Worm (Caenorhabditis elegans) whole organism, L1 larva: ENCODE data around the gene F44E5.2.
A peak's percentile ranks its signal among the peaks of the same experiment; 100 is the strongest.

ENCODE experiments used
- C04F5.9 ChIP-seq: sonication (generic microtip); optimal IDR thresholded peaks from 2 replicates; lab custom pipeline; 2016; ENCODE audit warnings: missing genetic modification characterization, missing compliant biosample characterization
- F16B12.6 ChIP-seq: fragments of 150-350 bp; optimal IDR thresholded peaks from 2 replicates; lab custom pipeline; 2014; ENCODE audit warnings: missing biosample characterization, missing genetic modification characterization
- Y116A8C.19 ChIP-seq: sonication (generic microtip); optimal IDR thresholded peaks from 2 replicates; lab custom pipeline; 2016; ENCODE audit warnings: missing compliant biosample characterization, missing genetic modification characterization, borderline replicate concordance
- aly-2 ChIP-seq: fragments of 150-350 bp; optimal IDR thresholded peaks from 2 replicates; lab custom pipeline; 2014; ENCODE audit warnings: missing biosample characterization, missing genetic modification characterization
- ama-1 ChIP-seq: fragments of 150-350 bp; optimal IDR thresholded peaks from 2 replicates; lab custom pipeline; 2014
- blmp-1 ChIP-seq: fragments of 150-350 bp; optimal IDR thresholded peaks from 2 replicates; lab custom pipeline; 2014; ENCODE audit warnings: missing biosample characterization, missing genetic modification characterization
- ceh-8 ChIP-seq: fragments of 200-800 bp; sonication (Bioruptor generic); optimal IDR thresholded peaks from 2 replicates; lab custom pipeline; 2018; ENCODE audit warnings: mild to moderate bottlenecking, missing genetic modification characterization, moderate library complexity, missing compliant biosample characterization
- ceh-82 ChIP-seq, 3 experiments: fragments of 150-350 bp in 1 of 3; sonication (generic microtip) in 2 of 3; optimal IDR thresholded peaks; 2 replicates each; lab custom pipeline; 2014 to 2017; ENCODE audit warnings: missing biosample characterization in 3 of 3, missing genetic modification characterization in 3 of 3
- ceh-90 ChIP-seq: sonication (generic microtip); optimal IDR thresholded peaks from 2 replicates; lab custom pipeline; 2016; ENCODE audit warnings: missing genetic modification characterization, missing compliant biosample characterization
- dsc-1 ChIP-seq: sonication (generic microtip); optimal IDR thresholded peaks from 2 replicates; lab custom pipeline; 2016; ENCODE audit warnings: mild to moderate bottlenecking, missing genetic modification characterization, missing compliant biosample characterization
- efl-1 ChIP-seq, 4 experiments: fragments of 150-350 bp; optimal IDR thresholded peaks in 3 of 4; peaks in 1 of 4; 1 replicate in 1 of 4; 2 replicates in 3 of 4; lab custom pipeline; 2014; ENCODE audit warnings: missing biosample characterization in 2 of 4, missing genetic modification characterization in 2 of 4, missing genetic modification reagents in 2 of 4
- efl-3 ChIP-seq: fragments of 200-800 bp; sonication (Bioruptor generic); optimal IDR thresholded peaks from 2 replicates; lab custom pipeline; 2018; ENCODE audit warnings: mild to moderate bottlenecking, missing genetic modification characterization, missing compliant biosample characterization
- egl-27 ChIP-seq, 2 experiments: fragments of 150-350 bp in 1 of 2; sonication (generic microtip); optimal IDR thresholded peaks; 3 replicates each; lab custom pipeline; 2017 to 2018; ENCODE audit warnings: missing biosample characterization in 2 of 2, missing genetic modification characterization in 2 of 2, missing genetic modification reagents in 2 of 2
- elt-3 ChIP-seq, 6 experiments: fragments of 150-350 bp in 1 of 6; sonication (generic microtip); optimal IDR thresholded peaks; 2 replicates each; lab custom pipeline; 2017 to 2018; ENCODE audit warnings: missing biosample characterization in 6 of 6, missing genetic modification characterization in 6 of 6, inconsistent platforms in 1 of 6
- ets-5 ChIP-seq: fragments of 200-800 bp; sonication (Bioruptor generic); IDR thresholded peaks from 2 replicates; pipeline ENCODE4 v1.3.6; 2022; ENCODE audit warnings: missing genetic modification characterization, missing compliant biosample characterization
- fkh-4 ChIP-seq: sonication (generic microtip); optimal IDR thresholded peaks from 2 replicates; lab custom pipeline; 2016; ENCODE audit warnings: missing compliant biosample characterization, missing genetic modification characterization, borderline replicate concordance
- fkh-8 ChIP-seq: sonication (generic microtip); optimal IDR thresholded peaks from 2 replicates; lab custom pipeline; 2016; ENCODE audit warnings: mild to moderate bottlenecking, missing genetic modification characterization, missing compliant biosample characterization
- fos-1 ChIP-seq: fragments of 150-350 bp; optimal IDR thresholded peaks from 2 replicates; lab custom pipeline; 2014; ENCODE audit warnings: missing biosample characterization, missing genetic modification characterization
- grh-1 ChIP-seq: fragments of 200-800 bp; sonication (Bioruptor generic); IDR thresholded peaks from 2 replicates; pipeline ENCODE4 v1.3.6; 2022; ENCODE audit warnings: missing genetic modification reagents, missing genetic modification characterization, missing compliant biosample characterization
- hpl-2 ChIP-seq: fragments of 150-350 bp; optimal IDR thresholded peaks from 2 replicates; lab custom pipeline; 2014; ENCODE audit warnings: missing biosample characterization, missing genetic modification reagents, missing genetic modification characterization
- jun-1 ChIP-seq: fragments of 150-350 bp; optimal IDR thresholded peaks from 2 replicates; lab custom pipeline; 2014; ENCODE audit warnings: missing biosample characterization, missing genetic modification reagents, missing genetic modification characterization
- lin-35 ChIP-seq, 2 experiments: fragments of 150-350 bp; optimal IDR thresholded peaks; 2 replicates each; lab custom pipeline; 2014; ENCODE audit warnings: missing biosample characterization in 2 of 2, missing genetic modification characterization in 2 of 2, missing genetic modification reagents in 2 of 2
- lsy-2 ChIP-seq, 2 experiments: fragments of 150-350 bp; optimal IDR thresholded peaks; 2 replicates each; lab custom pipeline; 2014; ENCODE audit warnings: missing biosample characterization in 2 of 2, missing genetic modification characterization in 2 of 2
- mab-9 ChIP-seq: fragments of 200-800 bp; sonication (Bioruptor generic); IDR thresholded peaks from 2 replicates; pipeline ENCODE4 v1.3.6; 2022; ENCODE audit warnings: missing genetic modification reagents, missing genetic modification characterization, missing compliant biosample characterization
- mdl-1 ChIP-seq, 2 experiments: fragments of 150-350 bp; optimal IDR thresholded peaks; 2 replicates each; lab custom pipeline; 2014 to 2017; ENCODE audit warnings: missing biosample characterization in 2 of 2, missing genetic modification characterization in 2 of 2, inconsistent platforms in 1 of 2
- mep-1 ChIP-seq: fragments of 150-350 bp; optimal IDR thresholded peaks from 2 replicates; lab custom pipeline; 2014; ENCODE audit warnings: missing biosample characterization, missing genetic modification characterization
- nhr-12 ChIP-seq: sonication (generic microtip); optimal IDR thresholded peaks from 2 replicates; lab custom pipeline; 2017; ENCODE audit warnings: missing biosample characterization, missing genetic modification characterization
- nhr-19 ChIP-seq: fragments of 200-800 bp; sonication (Bioruptor generic); conservative IDR thresholded peaks from 2 replicates; pipeline ENCODE4 v1.3.6; 2022; ENCODE audit warnings: missing genetic modification characterization, missing compliant biosample characterization
- nhr-20 ChIP-seq: sonication (generic microtip); optimal IDR thresholded peaks from 2 replicates; lab custom pipeline; 2016; ENCODE audit warnings: mild to moderate bottlenecking, missing genetic modification characterization, missing compliant biosample characterization
- nhr-47 ChIP-seq: sonication (generic microtip); optimal IDR thresholded peaks from 2 replicates; lab custom pipeline; 2016; ENCODE audit warnings: mild to moderate bottlenecking, missing genetic modification characterization, moderate library complexity, missing compliant biosample characterization
- nhr-71 ChIP-seq: sonication (generic microtip); optimal IDR thresholded peaks from 2 replicates; lab custom pipeline; 2016; ENCODE audit warnings: mild to moderate bottlenecking, missing genetic modification characterization, moderate library complexity, missing compliant biosample characterization
- nhr-77 ChIP-seq: fragments of 150-350 bp; optimal IDR thresholded peaks from 2 replicates; lab custom pipeline; 2014; ENCODE audit warnings: missing biosample characterization, missing genetic modification characterization
- nhr-85 ChIP-seq: sonication (generic microtip); peaks from one replicate; lab custom pipeline; 2016; ENCODE audit warnings: missing genetic modification characterization, inconsistent platforms, missing compliant biosample characterization
- pag-3 ChIP-seq: sonication (generic microtip); optimal IDR thresholded peaks from 2 replicates; lab custom pipeline; 2017; ENCODE audit warnings: missing genetic modification characterization, mild to moderate bottlenecking, missing compliant biosample characterization, antibody characterized with exemption, borderline replicate concordance; ENCODE audit not compliant: insufficient read depth
- pax-3 ChIP-seq: fragments of 200-800 bp; sonication (Bioruptor generic); optimal IDR thresholded peaks from 2 replicates; lab custom pipeline; 2018; ENCODE audit warnings: mild to moderate bottlenecking, missing genetic modification characterization, moderate library complexity, missing compliant biosample characterization
- sox-4 ChIP-seq: sonication (generic microtip); optimal IDR thresholded peaks from 2 replicates; lab custom pipeline; 2016; ENCODE audit warnings: missing genetic modification characterization, missing compliant biosample characterization
- sptf-1 ChIP-seq: fragments of 150-350 bp; optimal IDR thresholded peaks from 2 replicates; lab custom pipeline; 2014; ENCODE audit warnings: missing biosample characterization, missing genetic modification characterization
- sup-37 ChIP-seq: fragments of 200-800 bp; sonication (Bioruptor generic); optimal IDR thresholded peaks from 2 replicates; lab custom pipeline; 2018; ENCODE audit warnings: mild to moderate bottlenecking, missing genetic modification characterization, missing compliant biosample characterization
- swsn-7 ChIP-seq: sonication (generic microtip); optimal IDR thresholded peaks from 2 replicates; lab custom pipeline; 2016; ENCODE audit warnings: missing genetic modification characterization, missing compliant biosample characterization
- tbx-2 ChIP-seq: sonication (generic microtip); optimal IDR thresholded peaks from 2 replicates; lab custom pipeline; 2016; ENCODE audit warnings: missing genetic modification characterization, missing compliant biosample characterization
- unc-30 ChIP-seq: sonication (generic microtip); optimal IDR thresholded peaks from 2 replicates; lab custom pipeline; 2017; ENCODE audit warnings: missing biosample characterization, missing genetic modification characterization
- unc-62 ChIP-seq: fragments of 150-350 bp; optimal IDR thresholded peaks from 2 replicates; lab custom pipeline; 2014; ENCODE audit warnings: missing biosample characterization, missing genetic modification reagents, missing genetic modification characterization
- unc-86 ChIP-seq: sonication (generic microtip); optimal IDR thresholded peaks from 2 replicates; lab custom pipeline; 2016; ENCODE audit warnings: missing genetic modification characterization, missing compliant biosample characterization
- xbp-1 ChIP-seq: sonication (generic microtip); optimal IDR thresholded peaks from 2 replicates; lab custom pipeline; 2016; ENCODE audit warnings: missing genetic modification characterization, missing compliant biosample characterization
- ztf-4 ChIP-seq: fragments of 150-350 bp; optimal IDR thresholded peaks from 2 replicates; lab custom pipeline; 2014; ENCODE audit warnings: missing biosample characterization, missing genetic modification characterization

The F44E5.2 gene

DNA sequence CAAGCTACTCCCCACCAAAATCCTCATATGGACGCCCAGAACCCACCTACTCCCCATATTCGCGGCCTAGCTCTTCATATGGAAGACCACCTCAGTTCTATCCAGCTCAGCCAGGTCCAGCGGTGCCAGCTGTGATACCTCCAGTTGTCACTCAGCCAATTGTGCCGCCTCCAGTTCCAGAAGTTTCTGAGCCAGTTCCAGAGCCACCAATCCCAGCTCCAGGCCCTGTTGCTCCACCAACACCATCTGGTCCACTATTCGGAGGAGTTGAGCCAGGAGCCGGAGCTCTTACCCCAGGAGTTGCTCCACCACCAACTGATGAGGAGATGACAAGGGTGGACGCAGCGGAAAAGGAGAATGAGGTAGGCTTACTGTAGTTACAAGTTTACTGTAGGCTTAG is 45.0 kb upstream of the F44E5.2 start:
- no peak for TF ChIP-seq elt-3 (tag; optimal IDR thresholded peaks at IDR 0.05; lab: Kevin White, UChicago)
- TF ChIP-seq C04F5.9 (tag; lab: Kevin White, UChicago), result no peak
- TF ChIP-seq dsc-1, result no peak
- no peak for TF ChIP-seq unc-30 (tag; lab: Kevin White, UChicago)
- TF ChIP-seq jun-1, result no peak
- no peak for TF ChIP-seq nhr-12
- no peak for TF ChIP-seq egl-27 (tag; optimal IDR thresholded peaks at IDR 0.05; lab: Kevin White, UChicago)
- no peak for TF ChIP-seq nhr-77 (tag; lab: Kevin White, UChicago)
- no peak for TF ChIP-seq grh-1 (GFP tag; lab: Robert Waterston, UW)

DNA sequence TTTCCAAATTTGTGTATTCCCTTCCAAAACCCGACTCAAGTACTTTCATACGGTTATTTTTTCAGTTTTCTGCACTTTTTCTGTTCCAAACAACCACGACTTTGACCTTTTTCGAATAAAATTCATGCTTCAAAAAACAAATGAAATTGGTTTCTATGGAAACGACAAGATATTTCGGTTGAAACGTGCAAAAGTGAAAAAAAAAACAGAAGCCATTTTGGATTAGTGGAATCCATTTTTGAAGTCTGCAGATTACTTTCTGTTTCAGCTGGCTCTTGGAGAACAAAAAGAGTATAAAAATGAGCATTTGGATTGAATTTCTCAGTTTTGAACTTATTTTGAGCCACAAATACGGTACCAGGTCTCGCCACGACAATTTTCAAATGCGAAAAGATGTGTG is 44.4 kb upstream of the F44E5.2 start:
- TF ChIP-seq xbp-1 (tag; lab: Kevin White, UChicago), result no peak
- no peak for TF ChIP-seq ama-1
- TF ChIP-seq nhr-77 (tag; lab: Kevin White, UChicago), result no peak
- no peak for TF ChIP-seq nhr-20 (tag; lab: Kevin White, UChicago)
- no peak for TF ChIP-seq F16B12.6 (tag; lab: Kevin White, UChicago)
- TF ChIP-seq nhr-71 (tag; lab: Kevin White, UChicago), result peak; percentile 11
- no peak for TF ChIP-seq C04F5.9 (tag; lab: Kevin White, UChicago)
- no peak for TF ChIP-seq jun-1
- TF ChIP-seq sox-4 (tag; lab: Kevin White, UChicago), result peak; percentile 17
- no peak for TF ChIP-seq ceh-8 (GFP tag; lab: Kevin White, UChicago)
- no peak for TF ChIP-seq egl-27 (tag; optimal IDR thresholded peaks at IDR 0.05; lab: Kevin White, UChicago)
- TF ChIP-seq fos-1 (tag; lab: Kevin White, UChicago), result no peak
- TF ChIP-seq grh-1 (GFP tag; lab: Robert Waterston, UW), result no peak
- TF ChIP-seq elt-3 (tag; optimal IDR thresholded peaks at IDR 0.05; lab: Kevin White, UChicago), result no peak
- TF ChIP-seq blmp-1, result no peak
- TF ChIP-seq sup-37 (GFP tag; lab: Kevin White, UChicago), result no peak
- TF ChIP-seq pag-3 (tag; lab: Kevin White, UChicago), result no peak
- TF ChIP-seq pax-3, result peak; percentile 2
- TF ChIP-seq ztf-4 (tag; lab: Kevin White, UChicago), result no peak
- TF ChIP-seq fkh-8 (tag; lab: Kevin White, UChicago), result peak; percentile 90
- no peak for TF ChIP-seq mdl-1 (tag; optimal IDR thresholded peaks at IDR 0.05; lab: Kevin White, UChicago)
- TF ChIP-seq, all 84 proteins: peak for 4

DNA sequence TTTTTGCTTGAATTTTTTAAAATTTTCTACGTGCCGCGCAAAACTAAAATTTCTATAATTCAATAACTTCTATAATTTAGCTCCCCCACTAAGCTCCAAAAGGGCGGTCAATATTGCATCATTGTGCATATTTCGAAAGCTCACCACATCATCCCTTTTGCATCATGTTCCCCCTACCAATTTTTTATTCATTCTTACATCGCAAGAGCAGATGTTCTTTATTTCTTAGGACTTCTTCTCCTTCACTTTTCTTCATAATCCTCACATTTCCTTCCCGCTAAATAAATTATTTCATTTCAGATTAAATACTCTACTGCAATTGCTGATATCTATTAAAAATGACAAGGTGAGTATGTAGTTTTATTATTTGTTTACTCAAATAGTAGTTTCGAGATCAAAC is 42.7 kb upstream of the F44E5.2 start, which contains the start of gene ldh-1:
TSS of gene ldh-1 (plus strand) at position 301 of the 400 bp plus-strand sequence.
- TF ChIP-seq dsc-1, result peak; percentile 40
- no peak for TF ChIP-seq ceh-90 (tag; lab: Kevin White, UChicago)

DNA sequence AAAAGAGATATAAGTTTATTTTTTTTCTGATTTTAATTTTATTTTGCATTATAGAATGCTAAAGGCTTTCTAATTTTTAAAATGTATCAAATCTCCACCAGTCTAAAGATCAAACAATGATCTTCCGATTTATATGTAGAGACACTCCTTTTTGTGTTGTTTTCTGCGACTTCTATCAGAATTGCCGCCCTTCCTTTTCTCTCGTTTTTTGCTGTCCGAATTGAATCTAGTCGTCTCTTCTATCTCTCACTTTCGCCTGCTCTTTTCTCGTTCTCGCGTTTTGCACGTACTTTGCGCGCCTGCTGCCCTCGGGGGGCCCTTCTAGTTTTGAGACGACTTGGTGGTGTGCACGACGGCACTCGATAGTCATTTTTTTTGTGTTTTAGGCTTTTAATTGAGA is 42.2 kb upstream of the F44E5.2 start:
- TF ChIP-seq nhr-77 (tag; lab: Kevin White, UChicago), result no peak
- no peak for TF ChIP-seq aly-2
- TF ChIP-seq efl-3 (GFP tag; lab: Kevin White, UChicago), result no peak
- TF ChIP-seq lsy-2 (tag; optimal IDR thresholded peaks at IDR 0.05; lab: Kevin White, UChicago), result peak; percentile 23 to 44
- TF ChIP-seq fkh-8 (tag; lab: Kevin White, UChicago), result no peak
- TF ChIP-seq tbx-2, result peak; percentile 43
- peak; percentile 59 for TF ChIP-seq blmp-1
- TF ChIP-seq ceh-90 (tag; lab: Kevin White, UChicago), result no peak
- TF ChIP-seq mab-9 (GFP tag; lab: Robert Waterston, UW), result no peak
- TF ChIP-seq nhr-47 (tag; lab: Kevin White, UChicago), result peak; percentile 50
- no peak for TF ChIP-seq fkh-4 (tag; lab: Kevin White, UChicago)
- TF ChIP-seq sup-37 (GFP tag; lab: Kevin White, UChicago), result no peak
- peak; percentile 51 for TF ChIP-seq swsn-7 (tag; lab: Kevin White, UChicago)
- TF ChIP-seq nhr-85 (tag; lab: Kevin White, UChicago), result peak; percentile 57
- TF ChIP-seq pax-3, result no peak
- peak; percentile 27 to 52 for TF ChIP-seq lin-35 (GFP tag; optimal IDR thresholded peaks at IDR 0.05; lab: Kevin White, UChicago)
- TF ChIP-seq sptf-1, result no peak
- peak in 1 of 3 experiments; percentile 41 for TF ChIP-seq ceh-82 (tag; optimal IDR thresholded peaks at IDR 0.05; lab: Kevin White, UChicago)
- TF ChIP-seq mep-1 (tag; lab: Kevin White, UChicago), result peak; percentile 48
- TF ChIP-seq ama-1, result no peak
- no peak for TF ChIP-seq ets-5 (GFP tag; lab: Robert Waterston, UW)
- TF ChIP-seq hpl-2 (GFP tag; lab: Kevin White, UChicago), result no peak
- TF ChIP-seq nhr-19 (GFP tag; lab: Robert Waterston, UW), result peak; percentile 61
- TF ChIP-seq Y116A8C.19 (tag; lab: Kevin White, UChicago), result no peak
- peak; percentile 27 to 38 for TF ChIP-seq efl-1 (optimal IDR thresholded peaks at IDR 0.05; lab: Kevin White, UChicago)
- TF ChIP-seq efl-1 (GFP tag; optimal IDR thresholded peaks at IDR 0.05 in 1 of 2; lab: Kevin White, UChicago), result peak in 1 of 2 experiments; percentile 43
- peak; percentile 72 for TF ChIP-seq nhr-71 (tag; lab: Kevin White, UChicago)
- no peak for TF ChIP-seq unc-62 (GFP tag; lab: Kevin White, UChicago)
- no peak for TF ChIP-seq unc-86 (tag; lab: Kevin White, UChicago)
